Fruit fly (Drosophila melanogaster): ENCODE results near the gene mus304.

mus304 gene

DNA sequence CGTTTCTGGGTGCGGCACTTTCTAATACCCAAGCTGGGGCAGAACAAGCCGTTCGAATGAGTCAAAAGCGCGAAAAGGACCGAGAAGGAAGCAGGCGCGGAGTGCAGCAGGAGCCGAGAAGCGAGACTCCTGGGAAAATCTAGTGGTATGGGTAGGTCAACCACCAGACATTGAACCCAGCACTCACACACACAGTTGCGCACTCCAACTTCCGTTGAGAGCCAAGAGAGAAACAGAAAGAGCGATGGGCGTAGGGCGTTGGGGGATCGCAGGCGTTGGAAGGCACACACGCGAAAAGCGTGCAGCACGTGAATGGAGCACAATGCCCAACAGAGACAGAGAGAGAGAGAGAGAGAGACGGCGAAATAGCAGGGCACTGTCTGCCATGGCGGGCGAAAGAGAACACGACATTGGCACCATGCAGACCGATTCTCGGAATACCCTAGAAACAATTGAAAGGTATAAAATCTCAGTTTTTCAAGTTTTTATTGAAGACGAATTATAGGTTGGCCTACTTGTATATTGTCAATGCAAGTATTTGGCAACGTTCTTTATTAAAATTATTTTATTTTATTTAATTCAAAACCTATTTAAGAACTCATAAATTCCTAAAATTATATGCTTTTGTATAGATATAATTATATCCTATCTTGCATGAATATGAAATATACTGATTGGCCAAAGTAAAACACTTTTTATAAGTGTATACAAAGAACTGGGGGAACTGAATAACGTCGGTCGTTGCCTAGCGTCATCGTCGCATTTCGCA, 31.8 kb upstream of the mus304 start (continued):
- TF ChIP-seq CG17328 (GFP tag; IDR thresholded peaks at IDR 0.05) (no peak), CG13894 (tag; optimal IDR thresholded peaks at IDR 0.05) (no peak), croc (GFP tag; conservative IDR thresholded peaks at IDR 0.05) (peak; percentile 38; the same call in 2 of the 3 replicates), lab (GFP tag; optimal IDR thresholded peaks at IDR 0.05) (peak; percentile 19), Oli (tag; optimal IDR thresholded peaks at IDR 0.05) (peak; percentile 50), ATbp (GFP tag; optimal IDR thresholded peaks at IDR 0.05) (peak; percentile 50), Pdp1 (GFP tag; optimal IDR thresholded peaks at IDR 0.05) (no peak), Meics (GFP tag; optimal IDR thresholded peaks at IDR 0.05) (peak; percentile 46), fd96Cb (tag; optimal IDR thresholded peaks at IDR 0.05) (peak; percentile 47), ttk (GFP tag; IDR thresholded peaks at IDR 0.05) (0 out of 2 replicates have a peak, but pooled peaks have one; percentile 26), maf-S (GFP tag; optimal IDR thresholded peaks at IDR 0.05) (no peak), Hr78 (GFP tag; optimal IDR thresholded peaks at IDR 0.05) (peak in 1 of 2 experiments; percentile 25), Med (GFP tag) (no peak), toy (GFP tag; IDR thresholded peaks at IDR 0.05) (no peak), H2.0 (GFP tag; IDR thresholded peaks at IDR 0.05) (peak; percentile 32; the same call in 1 of the 2 replicates), lola (GFP tag; optimal IDR thresholded peaks at IDR 0.05) (peak in 1 of 3 experiments; percentile 49), CoRest (tag; optimal IDR thresholded peaks at IDR 0.05) (peak; percentile 30), CG3995 (GFP tag; optimal IDR thresholded peaks at IDR 0.05) (no peak), chinmo (GFP tag; IDR thresholded peaks at IDR 0.05; ENCODE audit: partially characterized antibody) (no peak), CG8388 (GFP tag; optimal IDR thresholded peaks at IDR 0.05) (peak; percentile 36), hbn (GFP tag; IDR thresholded peaks at IDR 0.05; ENCODE audit: partially characterized antibody) (no peak), CG17385 (GFP tag; optimal IDR thresholded peaks at IDR 0.05) (peak; percentile 42), cwo (GFP tag; optimal IDR thresholded peaks at IDR 0.05) (peak; percentile 83), Deaf1 (tag; optimal IDR thresholded peaks at IDR 0.05) (peak; percentile 18), D19A (tag; optimal IDR thresholded peaks at IDR 0.05) (peak; percentile 92), Ets65A (GFP tag) (peak; percentile 68), CG9797 (GFP tag; optimal IDR thresholded peaks at IDR 0.05) (no peak), gem (tag; optimal IDR thresholded peaks at IDR 0.05) (peak; percentile 75), tin (GFP tag; optimal IDR thresholded peaks at IDR 0.05) (peak; percentile 27), BtbVII (GFP tag; optimal IDR thresholded peaks at IDR 0.05) (peak; percentile 6), CG14014 (GFP tag; IDR thresholded peaks at IDR 0.05) (0 out of 2 replicates have a peak, but pooled peaks have one; percentile 6), CG12071 (GFP tag; optimal IDR thresholded peaks at IDR 0.05) (no peak), Abd-B (GFP tag; optimal IDR thresholded peaks at IDR 0.05) (peak; percentile 1), CG12659 (GFP tag; optimal IDR thresholded peaks at IDR 0.05) (peak; percentile 19), nmo (GFP tag; optimal IDR thresholded peaks at IDR 0.05) (peak; percentile 58), CG18262 (tag; optimal IDR thresholded peaks at IDR 0.05) (peak; percentile 62), ewg (GFP tag; optimal IDR thresholded peaks at IDR 0.05) (peak; percentile 24), klu (GFP tag; IDR thresholded peaks at IDR 0.05) (no peak), sim (GFP tag; IDR thresholded peaks at IDR 0.05) (no peak), CG1233 (GFP tag; optimal IDR thresholded peaks at IDR 0.05) (no peak), ash1 (GFP tag; optimal IDR thresholded peaks at IDR 0.05) (no peak), CG6813 (GFP tag; optimal IDR thresholded peaks at IDR 0.05) (peak; percentile 6), Six4 (GFP tag; optimal IDR thresholded peaks at IDR 0.05) (peak; percentile 8), repo (GFP tag; optimal IDR thresholded peaks at IDR 0.05) (no peak), bsh (GFP tag; optimal IDR thresholded peaks at IDR 0.05) (peak in 1 of 2 experiments; percentile 97)
